Worm (Caenorhabditis elegans) whole organism, L4/young adult: ENCODE results near the gene E01G4.6.
A peak's percentile ranks its signal among the peaks of the same experiment; 100 is the strongest.

Experiments
- W03F9.2 ChIP-seq: fragments of 150-350 bp; optimal IDR thresholded peaks from 2 replicates; lab custom pipeline; 2014; ENCODE audit warnings: missing biosample characterization, missing genetic modification characterization
- dao-5 ChIP-seq: sonication (generic microtip); optimal IDR thresholded peaks from 2 replicates; lab custom pipeline; 2016; ENCODE audit warnings: missing genotype, missing genetic modification characterization, moderate library complexity, missing compliant biosample characterization
- him-1 ChIP-seq: sonication (generic microtip); optimal IDR thresholded peaks from 2 replicates; lab custom pipeline; 2016; ENCODE audit warnings: missing genotype, missing genetic modification reagents, missing genetic modification characterization, missing compliant biosample characterization

The E01G4.6 gene

DNA sequence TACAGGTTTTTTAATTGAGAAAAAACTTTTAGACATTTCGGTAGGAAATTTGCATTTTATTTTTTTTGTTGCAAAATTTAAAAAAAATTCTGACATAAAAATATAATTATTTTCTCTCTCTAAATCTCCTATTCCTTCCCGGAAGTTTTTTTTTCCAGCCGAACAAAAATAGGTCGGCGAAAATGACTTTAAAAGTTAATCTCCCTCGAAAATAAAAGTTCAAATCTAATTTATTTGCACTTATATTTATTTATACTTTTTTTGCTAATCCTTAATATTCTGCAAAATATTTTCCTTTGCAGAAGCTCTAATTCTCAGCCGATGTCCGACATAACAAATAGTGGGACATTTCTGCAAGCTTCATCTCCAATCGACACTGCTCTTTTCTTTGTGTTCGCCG lies 19.4 kb downstream of the E01G4.6 start, which contains the start of gene F45H10.5:
F45H10.5 (plus strand) TSS at position 301 of the 400 bp plus-strand sequence.
- TF ChIP-seq dao-5 (tag; lab: Kevin White, UChicago) (no peak), W03F9.2 (no peak), him-1 (no peak)

DNA sequence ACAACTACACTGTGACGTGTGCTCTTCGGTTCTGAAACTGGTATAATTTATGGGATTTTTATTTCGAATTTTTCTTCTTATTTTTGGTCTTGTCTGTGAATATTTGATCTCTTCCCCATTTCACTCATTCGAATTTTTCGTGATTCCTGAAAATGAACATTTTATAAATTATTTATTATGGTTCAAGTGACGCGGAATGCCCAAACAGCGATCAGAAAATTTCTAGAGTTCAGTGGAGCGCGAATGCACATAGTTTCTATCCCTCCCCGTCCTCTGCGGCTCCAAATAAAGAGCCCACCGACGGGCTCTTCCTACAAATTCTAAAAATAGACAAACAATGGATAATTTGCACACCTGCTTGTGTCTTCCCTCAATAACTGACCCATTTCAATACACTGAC lies 21.4 kb downstream of the E01G4.6 start, which contains the start of gene F54F11.1:
F54F11.1 (plus strand) TSS at position 301 of the 400 bp plus-strand sequence.
- TF ChIP-seq W03F9.2 (no peak), dao-5 (tag; lab: Kevin White, UChicago) (no peak), him-1 (no peak)

DNA sequence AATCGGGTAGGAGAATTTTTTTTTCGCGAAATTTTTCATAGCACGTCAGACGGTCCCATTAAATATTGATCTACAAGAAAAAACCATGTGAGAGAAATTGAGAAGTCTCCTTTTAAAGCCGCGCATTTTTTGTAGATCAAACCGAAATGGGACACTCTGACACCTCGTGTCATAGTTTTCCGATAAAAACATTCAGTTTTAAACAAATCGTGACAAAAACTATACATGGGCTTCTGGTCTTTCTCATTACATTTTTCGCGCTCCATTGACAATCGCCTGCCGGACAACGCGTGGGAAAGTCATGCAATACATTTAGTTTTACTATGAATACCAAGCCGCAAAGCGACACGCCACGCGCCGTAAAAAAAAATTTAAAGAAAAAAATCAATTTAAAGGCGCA lies 23.2 kb downstream of the E01G4.6 start:
- no peak for TF ChIP-seq W03F9.2
- no peak for TF ChIP-seq dao-5 (tag; lab: Kevin White, UChicago)
- no peak for TF ChIP-seq him-1

DNA sequence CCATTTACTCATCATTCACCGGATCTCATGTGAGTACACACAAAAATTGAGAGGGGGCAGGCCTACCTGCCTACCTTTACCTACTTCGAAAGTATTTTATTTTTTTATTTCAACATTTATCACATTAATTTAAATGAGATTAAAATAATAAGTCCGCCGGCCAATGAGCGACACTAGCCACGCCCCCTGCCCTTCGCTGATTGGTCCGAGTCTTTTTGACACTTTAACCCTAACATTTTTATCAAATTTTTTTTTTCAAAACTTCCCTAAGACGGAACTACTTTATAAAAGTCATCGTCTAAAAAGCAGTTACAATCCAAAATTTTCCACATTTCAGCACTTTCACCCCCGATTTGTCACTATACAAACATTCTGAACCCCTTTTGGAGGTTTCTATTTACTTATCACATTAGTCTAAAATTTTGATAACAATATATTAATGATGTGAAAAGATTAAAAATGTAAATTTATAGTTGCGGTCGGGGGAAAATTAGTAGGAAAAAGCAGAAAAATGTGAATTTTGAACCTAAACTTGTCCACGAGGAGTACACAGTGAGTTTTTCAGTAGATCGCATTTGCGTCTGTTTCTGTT lies 23.9 kb downstream of the E01G4.6 start:
- no peak for TF ChIP-seq him-1
- no peak for TF ChIP-seq W03F9.2
- TF ChIP-seq dao-5 (tag; lab: Kevin White, UChicago) = no peak

DNA sequence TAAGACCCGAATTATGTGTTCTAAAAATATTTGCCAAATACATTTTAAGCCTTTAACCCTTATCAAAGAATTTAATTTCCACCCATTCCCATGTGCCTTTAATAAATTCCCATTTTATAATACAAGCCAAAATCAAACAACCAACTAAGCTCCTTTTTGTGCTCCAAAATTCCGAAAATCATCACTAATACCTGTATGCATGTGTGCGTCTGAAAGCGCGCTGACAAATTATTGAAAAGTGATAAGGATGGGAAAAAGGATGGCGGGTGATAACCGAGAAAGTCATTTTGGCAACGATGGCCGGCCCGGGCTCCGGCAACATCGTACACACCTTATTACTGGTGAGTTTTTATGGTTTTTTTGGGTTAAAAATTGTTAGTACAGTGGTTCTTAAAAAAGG lies 25.3 kb downstream of the E01G4.6 start, which contains the start of gene nep-17:
nep-17 (plus strand) TSS at position 285 of the 400 bp plus-strand sequence.
- no peak for TF ChIP-seq him-1
- TF ChIP-seq dao-5 (tag; lab: Kevin White, UChicago) = no peak
- no peak for TF ChIP-seq W03F9.2

DNA sequence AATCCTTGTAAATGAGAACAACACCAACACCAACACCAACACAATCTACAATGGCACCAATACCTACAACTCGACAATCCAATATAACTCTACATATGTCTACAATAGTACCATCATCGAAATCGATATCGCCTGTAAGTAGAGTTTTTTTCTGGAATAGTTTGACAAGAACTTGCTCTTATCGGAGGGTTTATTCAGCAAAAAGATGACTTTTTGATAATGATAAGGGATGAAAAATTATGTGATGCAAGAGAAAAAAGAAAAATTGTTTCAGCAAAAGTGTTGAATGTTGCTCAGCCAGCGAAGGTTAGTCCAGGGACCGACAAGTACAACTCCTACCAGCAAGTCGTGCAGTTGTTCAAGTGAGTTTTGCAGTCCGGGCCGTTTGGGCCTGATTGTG lies 26.4 kb downstream of the E01G4.6 start:
- TF ChIP-seq dao-5 (tag; lab: Kevin White, UChicago) (no peak), him-1 (no peak), W03F9.2 (no peak)

DNA sequence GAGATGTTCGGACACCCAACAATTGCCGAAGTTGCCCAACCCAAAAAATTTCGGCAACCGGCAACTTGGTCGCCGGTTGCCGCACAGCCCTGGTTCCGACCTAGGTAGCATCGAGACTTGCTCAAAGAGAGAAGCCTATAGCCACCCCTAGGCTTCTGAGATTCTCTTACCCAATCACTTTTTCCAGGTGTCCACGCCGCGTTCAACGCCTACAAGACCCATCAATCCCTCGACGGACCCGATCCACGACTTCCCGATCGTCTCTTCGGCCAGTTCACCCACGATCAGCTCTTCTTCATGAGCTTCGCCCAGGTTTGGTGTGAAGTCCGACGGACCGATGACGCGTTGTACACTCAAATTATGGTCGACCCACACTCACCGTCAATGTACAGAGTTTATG lies 33.6 kb downstream of the E01G4.6 start:
- no peak for TF ChIP-seq dao-5 (tag; lab: Kevin White, UChicago)
- no peak for TF ChIP-seq him-1
- TF ChIP-seq W03F9.2 = no peak

DNA sequence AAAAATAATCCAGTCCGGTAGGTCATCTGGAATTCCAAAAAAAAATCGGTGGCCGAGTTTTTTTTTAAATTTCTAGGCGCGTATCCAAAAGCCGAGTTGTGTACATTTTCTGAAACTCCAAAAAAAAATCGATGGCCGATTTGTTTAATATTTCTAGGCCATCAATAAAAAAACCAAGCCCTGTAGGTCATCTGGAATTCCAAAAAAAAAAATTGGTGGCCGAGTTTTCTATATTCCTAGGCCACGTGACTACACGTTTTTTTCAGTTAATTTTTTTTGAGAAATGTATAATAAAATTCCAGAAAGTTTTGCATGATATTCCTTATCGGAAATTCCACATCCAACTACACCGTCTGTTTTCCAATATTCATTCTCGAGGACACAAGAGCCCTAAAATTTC lies 35.4 kb downstream of the E01G4.6 start, which contains the start of gene sre-45:
sre-45 (plus strand) TSS at position 301 of the 400 bp plus-strand sequence.
- no peak for TF ChIP-seq dao-5 (tag; lab: Kevin White, UChicago)
- no peak for TF ChIP-seq him-1
- TF ChIP-seq W03F9.2 = no peak

DNA sequence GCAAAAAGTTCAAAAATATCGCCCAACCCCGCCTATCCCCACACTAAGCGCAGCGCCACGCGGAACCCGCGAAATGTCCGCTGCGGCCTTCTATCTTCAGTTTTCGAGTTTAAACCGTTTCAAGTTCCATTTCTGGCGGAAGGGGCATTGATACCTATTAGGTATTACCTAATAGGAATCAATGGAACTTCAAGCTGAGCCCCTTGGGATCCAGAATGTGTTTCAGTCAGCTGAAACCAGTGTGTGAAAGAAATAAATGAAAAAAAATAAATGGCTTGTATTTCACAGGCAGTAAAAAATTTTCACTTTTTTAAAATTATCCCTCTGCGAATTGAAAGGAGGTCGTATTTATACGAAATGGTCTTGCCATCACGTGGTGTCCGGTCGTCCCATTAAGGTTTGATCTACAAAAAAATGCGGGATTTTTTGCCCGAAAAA lies 39.0 kb downstream of the E01G4.6 start:
- TF ChIP-seq him-1 = no peak
- TF ChIP-seq W03F9.2 = peak; percentile 23
- no peak for TF ChIP-seq dao-5 (tag; lab: Kevin White, UChicago)

DNA sequence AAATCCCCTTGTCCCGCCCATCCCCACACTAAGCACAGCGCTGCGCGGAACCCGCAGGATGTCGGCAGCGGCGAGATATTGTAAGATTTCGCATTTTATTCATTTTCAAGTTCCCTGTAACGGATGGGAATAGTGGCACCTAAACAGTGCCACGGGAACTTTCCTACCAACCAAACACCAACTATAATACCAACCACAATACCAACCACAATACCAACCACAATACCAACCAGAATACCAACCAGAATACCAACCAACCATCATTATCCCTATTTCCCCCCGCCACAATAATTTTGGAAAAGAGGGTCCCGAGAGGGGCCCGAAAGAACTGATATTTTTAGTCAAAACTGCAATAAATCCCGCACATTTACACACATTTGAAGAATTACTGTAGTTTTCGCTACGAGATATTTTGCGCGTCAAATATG lies 39.8 kb downstream of the E01G4.6 start:
- TF ChIP-seq W03F9.2 (no peak), him-1 (no peak), dao-5 (tag; lab: Kevin White, UChicago) (no peak)

DNA sequence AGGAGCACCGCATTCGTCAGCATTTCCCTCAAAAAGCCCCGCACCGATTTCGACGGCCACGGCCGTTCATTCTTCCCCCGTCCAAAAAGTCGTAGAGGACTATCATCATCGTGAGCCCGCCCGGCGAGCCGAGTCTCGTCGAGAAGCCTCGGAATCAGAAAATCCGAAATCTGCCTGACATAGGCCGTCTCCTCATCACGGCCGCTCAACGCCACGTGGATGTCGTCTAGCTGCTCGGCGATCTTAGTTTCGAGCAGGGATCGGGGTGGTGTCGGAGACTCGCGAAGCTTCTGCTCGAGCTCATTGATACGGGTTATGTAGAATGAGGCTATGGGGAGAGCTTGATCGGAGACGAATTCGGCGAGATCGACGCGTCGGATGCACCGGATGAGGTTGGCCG lies 46.9 kb downstream of the E01G4.6 start:
- no peak for TF ChIP-seq W03F9.2
- TF ChIP-seq him-1 = no peak
- TF ChIP-seq dao-5 (tag; lab: Kevin White, UChicago) = no peak

DNA sequence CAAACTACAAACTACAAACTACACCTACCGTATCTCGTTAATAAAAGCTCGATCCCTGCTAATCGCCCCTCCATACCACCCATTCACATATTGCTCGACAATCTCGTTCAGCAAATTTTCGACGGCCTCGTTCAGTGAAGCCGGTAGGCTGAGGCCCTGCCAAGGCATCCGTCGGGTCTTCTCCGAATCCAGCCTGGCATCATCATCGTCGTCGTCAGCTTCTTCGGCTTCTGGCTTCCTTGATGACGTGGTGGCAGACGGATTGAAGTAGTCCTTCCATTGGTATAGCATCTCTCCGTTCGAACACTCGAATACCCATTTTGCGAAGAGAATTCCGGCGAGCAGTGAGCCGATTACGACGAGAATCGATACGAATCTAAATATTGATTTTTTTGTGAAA lies 48.5 kb downstream of the E01G4.6 start:
- TF ChIP-seq him-1 (no peak), dao-5 (tag; lab: Kevin White, UChicago) (no peak), W03F9.2 (no peak)

DNA sequence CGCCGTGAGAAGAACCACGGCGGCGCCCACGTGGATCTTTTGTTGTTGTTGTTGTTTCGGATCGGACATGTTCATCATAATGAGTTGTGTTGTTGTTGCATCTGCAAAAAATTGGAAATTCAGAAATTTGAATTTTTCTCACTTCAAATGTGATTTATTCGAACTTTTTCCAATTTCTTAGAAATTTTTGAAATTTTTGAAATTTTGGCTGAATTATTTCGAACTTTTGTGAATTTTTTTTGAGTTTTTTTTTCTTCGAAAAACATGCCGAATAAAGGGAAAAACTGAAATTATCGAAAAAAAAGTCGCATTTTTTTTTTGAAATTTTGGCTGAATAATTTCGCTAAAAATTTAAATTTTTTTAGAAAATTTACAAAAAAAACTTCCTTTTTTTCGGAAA lies 48.9 kb downstream of the E01G4.6 start, which contains the start of gene snx-14:
snx-14 (minus strand) TSS at position 101 of the 400 bp plus-strand sequence.
- TF ChIP-seq him-1 (no peak), dao-5 (tag; lab: Kevin White, UChicago) (no peak), W03F9.2 (no peak)
